Fruit fly (Drosophila melanogaster) whole organism, embryonic: ENCODE results near the gene CG9920.

Experiments
- CG10209 ChIP-seq: fragments of 200-800 bp; sonication (Bioruptor generic); optimal IDR thresholded peaks from 3 replicates; lab custom pipeline; 2017; ENCODE audit warnings: missing biosample characterization, mild to moderate bottlenecking, missing genetic modification characterization, missing genetic modification reagents
- CG10979 ChIP-seq: fragments of 200-800 bp; sonication (Bioruptor generic); optimal IDR thresholded peaks from 2 replicates; lab custom pipeline; 2018; ENCODE audit warnings: missing biosample characterization, mild to moderate bottlenecking, missing genetic modification characterization, moderate library complexity
- CG12391 ChIP-seq: fragments of 200-800 bp; sonication (Bioruptor generic); optimal IDR thresholded peaks from 3 replicates; lab custom pipeline; 2018; ENCODE audit warnings: missing biosample characterization, mild to moderate bottlenecking, missing genetic modification characterization, moderate library complexity
- CG13424 ChIP-seq: fragments of 200-800 bp; sonication (Bioruptor generic); optimal IDR thresholded peaks from 2 replicates; lab custom pipeline; 2019; ENCODE audit warnings: missing biosample characterization, mild to moderate bottlenecking, missing genetic modification characterization, moderate library complexity
- CG15601 ChIP-seq: fragments of 200-800 bp; sonication (Bioruptor generic); optimal IDR thresholded peaks from 3 replicates; lab custom pipeline; 2019; ENCODE audit warnings: missing biosample characterization, mild to moderate bottlenecking, missing genetic modification characterization, moderate library complexity
- CG16813 ChIP-seq: fragments of 200-800 bp; sonication (Bioruptor generic); IDR thresholded peaks from 3 replicates; pipeline ENCODE4 v1.3.6; 2022; ENCODE audit warnings: missing biosample characterization, missing genetic modification characterization; ENCODE audit not compliant: partially characterized antibody
- CG17328 ChIP-seq: fragments of 200-800 bp; sonication (Bioruptor generic); IDR thresholded peaks from 2 replicates; pipeline ENCODE4 v1.3.6; 2022; ENCODE audit warnings: missing biosample characterization, missing genetic modification characterization
- CG17568 ChIP-seq: fragments of 200-800 bp; sonication (Bioruptor generic); optimal IDR thresholded peaks from 2 replicates; lab custom pipeline; 2018; ENCODE audit warnings: missing biosample characterization, mild to moderate bottlenecking, missing genetic modification characterization, moderate library complexity
- CG17802 ChIP-seq: fragments of 200-800 bp; sonication (Bioruptor generic); optimal IDR thresholded peaks from 2 replicates; lab custom pipeline; 2018; ENCODE audit warnings: missing biosample characterization, mild to moderate bottlenecking, missing genetic modification characterization, moderate library complexity
- CG17829 ChIP-seq: fragments of 200-800 bp; optimal IDR thresholded peaks from 2 replicates; lab custom pipeline; 2019; ENCODE audit warnings: missing biosample characterization, mild to moderate bottlenecking, missing genetic modification characterization, moderate library complexity
- CG18011 ChIP-seq: fragments of 200-800 bp; sonication (Bioruptor generic); optimal IDR thresholded peaks from 2 replicates; lab custom pipeline; 2017; ENCODE audit warnings: missing biosample characterization, missing genetic modification characterization, mild to moderate bottlenecking, moderate library complexity, missing genotype
- CG3847 ChIP-seq: fragments of 200-800 bp; sonication (Bioruptor generic); IDR thresholded peaks from 2 replicates; pipeline ENCODE4 v1.3.6; 2022; ENCODE audit warnings: missing biosample characterization, missing genetic modification characterization
- CG4282 ChIP-seq: fragments of 200-800 bp; sonication (Bioruptor generic); optimal IDR thresholded peaks from 2 replicates; lab custom pipeline; 2016; ENCODE audit warnings: missing biosample characterization, missing genetic modification characterization
- CG4707 ChIP-seq: fragments of 200-800 bp; sonication (Bioruptor generic); optimal IDR thresholded peaks from 2 replicates; lab custom pipeline; 2018; ENCODE audit warnings: missing biosample characterization, mild to moderate bottlenecking, missing genetic modification characterization, moderate library complexity
- CG4820 ChIP-seq: fragments of 200-800 bp; sonication (Bioruptor generic); optimal IDR thresholded peaks from 3 replicates; lab custom pipeline; 2016; ENCODE audit warnings: missing biosample characterization, missing genetic modification characterization
- CG5180 ChIP-seq: fragments of 200-800 bp; sonication (Bioruptor generic); optimal IDR thresholded peaks from 3 replicates; lab custom pipeline; 2017; ENCODE audit warnings: missing biosample characterization, missing genetic modification characterization, mild to moderate bottlenecking, moderate library complexity, missing genetic modification reagents
- CG7556 ChIP-seq: fragments of 200-800 bp; sonication (Bioruptor generic); optimal IDR thresholded peaks from 2 replicates; lab custom pipeline; 2017; ENCODE audit warnings: missing biosample characterization, mild to moderate bottlenecking, missing genetic modification characterization
- CG8281 ChIP-seq: fragments of 200-800 bp; sonication (Bioruptor generic); optimal IDR thresholded peaks from 2 replicates; lab custom pipeline; 2018; ENCODE audit warnings: missing biosample characterization, mild to moderate bottlenecking, missing genetic modification characterization, moderate library complexity
- CG9609 ChIP-seq: fragments of 200-800 bp; sonication (Bioruptor generic); optimal IDR thresholded peaks from 3 replicates; lab custom pipeline; 2016; ENCODE audit warnings: missing biosample characterization, missing genetic modification characterization
- CG9876 ChIP-seq: fragments of 200-800 bp; sonication (Bioruptor generic); optimal IDR thresholded peaks from 2 replicates; lab custom pipeline; 2016; ENCODE audit warnings: missing biosample characterization, missing genetic modification characterization
- CkIIα-i1 ChIP-seq: fragments of 200-800 bp; sonication (Bioruptor generic); IDR thresholded peaks from 2 replicates; pipeline ENCODE4 v1.3.6; 2022; ENCODE audit warnings: missing biosample characterization, missing genetic modification characterization
- Dek ChIP-seq: fragments of 200-800 bp; sonication (Bioruptor generic); optimal IDR thresholded peaks from 3 replicates; lab custom pipeline; 2019; ENCODE audit warnings: missing biosample characterization, mild to moderate bottlenecking, missing genetic modification characterization, moderate library complexity
- Dip3 ChIP-seq: fragments of 200-800 bp; sonication (Bioruptor generic); optimal IDR thresholded peaks from 3 replicates; lab custom pipeline; 2016; ENCODE audit warnings: missing biosample characterization, missing genetic modification characterization
- Lim3 ChIP-seq: fragments of 200-800 bp; sonication (Bioruptor generic); IDR thresholded peaks from 2 replicates; pipeline ENCODE4 v1.3.6; 2022; ENCODE audit warnings: missing biosample characterization, missing genetic modification characterization
- Nf-YC ChIP-seq: fragments of 200-800 bp; optimal IDR thresholded peaks from 3 replicates; lab custom pipeline; 2019; ENCODE audit warnings: missing biosample characterization, mild to moderate bottlenecking, missing genetic modification characterization, moderate library complexity
- Usf ChIP-seq: fragments of 200-800 bp; sonication (Bioruptor generic); optimal IDR thresholded peaks from 2 replicates; lab custom pipeline; 2017; ENCODE audit warnings: missing genotype, missing biosample characterization, missing genetic modification characterization
- Xbp1 ChIP-seq: fragments of 200-800 bp; sonication (Bioruptor generic); optimal IDR thresholded peaks from 3 replicates; lab custom pipeline; 2016; ENCODE audit warnings: missing biosample characterization, mild to moderate bottlenecking, missing genetic modification characterization
- amos ChIP-seq: fragments of 200-800 bp; sonication (Bioruptor generic); IDR thresholded peaks from 2 replicates; pipeline ENCODE4 v1.3.6; 2022; ENCODE audit warnings: missing biosample characterization, missing genetic modification characterization; ENCODE audit not compliant: partially characterized antibody
- aop ChIP-seq: fragments of 200-800 bp; sonication (Bioruptor generic); IDR thresholded peaks from 2 replicates; pipeline ENCODE4 v1.3.6; 2022; ENCODE audit warnings: missing biosample characterization, missing genetic modification characterization
- bbx ChIP-seq: fragments of 200-800 bp; sonication (Bioruptor generic); IDR thresholded peaks from 2 replicates; pipeline ENCODE4 v1.3.6; 2022; ENCODE audit warnings: missing biosample characterization, missing genetic modification characterization; ENCODE audit not compliant: partially characterized antibody
- bowl ChIP-seq: fragments of 200-800 bp; sonication (Bioruptor generic); IDR thresholded peaks from 2 replicates; pipeline ENCODE4 v1.3.6; 2022; ENCODE audit warnings: missing biosample characterization, missing genetic modification characterization
- br ChIP-seq: fragments of >200 bp; optimal IDR thresholded peaks from 2 replicates; lab custom pipeline; 2017
- cg ChIP-seq: fragments of 200-800 bp; sonication (Bioruptor generic); optimal IDR thresholded peaks from 3 replicates; lab custom pipeline; 2019; ENCODE audit warnings: missing biosample characterization, mild to moderate bottlenecking, missing genetic modification characterization, moderate library complexity
- chm ChIP-seq: fragments of 200-800 bp; sonication (Bioruptor generic); IDR thresholded peaks from 2 replicates; pipeline ENCODE4 v1.3.6; 2022; ENCODE audit warnings: missing biosample characterization, missing genetic modification characterization
- dysf ChIP-seq: fragments of 200-800 bp; sonication (Bioruptor generic); IDR thresholded peaks from 3 replicates; pipeline ENCODE4 v1.3.6; 2022; ENCODE audit warnings: missing biosample characterization, missing genetic modification characterization
- ewg ChIP-seq: fragments of 200-800 bp; sonication (Bioruptor generic); optimal IDR thresholded peaks from 3 replicates; lab custom pipeline; 2017; ENCODE audit warnings: mild to moderate bottlenecking, missing biosample characterization, missing genetic modification reagents, missing genetic modification characterization
- exex ChIP-seq: fragments of 200-800 bp; sonication (Bioruptor generic); optimal IDR thresholded peaks from 4 replicates; lab custom pipeline; 2018; ENCODE audit warnings: missing biosample characterization, mild to moderate bottlenecking, missing genetic modification characterization, moderate library complexity
- jigr1 ChIP-seq: fragments of 200-800 bp; sonication (Bioruptor generic); IDR thresholded peaks from 3 replicates; pipeline ENCODE4 v1.3.6; 2022; ENCODE audit warnings: missing biosample characterization, missing genetic modification characterization
- kah ChIP-seq: fragments of 200-800 bp; sonication (Bioruptor generic); optimal IDR thresholded peaks from 2 replicates; lab custom pipeline; 2018; ENCODE audit warnings: missing biosample characterization, mild to moderate bottlenecking, missing genetic modification characterization
- nau ChIP-seq: fragments of 200-800 bp; sonication (Bioruptor generic); optimal IDR thresholded peaks from 3 replicates; lab custom pipeline; 2017; ENCODE audit warnings: missing biosample characterization, mild to moderate bottlenecking, missing genetic modification characterization, missing genetic modification reagents
- prd ChIP-seq, 3 experiments: fragments of >200 bp in 2 of 3; fragments of 200-800 bp in 1 of 3; sonication (Bioruptor generic) in 1 of 3; optimal IDR thresholded peaks in 2 of 3; IDR thresholded peaks in 1 of 3; 2 replicates in 2 of 3; 3 replicates in 1 of 3; pipeline versions ENCODE4 v1.3.6 to Lab custom; 2017 to 2022; ENCODE audit warnings: missing biosample characterization in 1 of 3, missing genetic modification characterization in 1 of 3
- sens-2 ChIP-seq: fragments of 200-800 bp; sonication (Bioruptor generic); IDR thresholded peaks from 2 replicates; pipeline ENCODE4 v1.3.6; 2022; ENCODE audit warnings: missing biosample characterization, missing genetic modification characterization
- seq ChIP-seq: fragments of 200-800 bp; sonication (Bioruptor generic); IDR thresholded peaks from 2 replicates; pipeline ENCODE4 v1.3.6; 2022; ENCODE audit warnings: missing biosample characterization, missing genetic modification characterization
- tio ChIP-seq: fragments of 200-800 bp; sonication (Bioruptor generic); optimal IDR thresholded peaks from 2 replicates; lab custom pipeline; 2017; ENCODE audit warnings: missing biosample characterization, missing genetic modification characterization, inconsistent platforms
- tll ChIP-seq, 2 experiments: fragments of 200-800 bp in 1 of 2; fragments of >200 bp in 1 of 2; sonication (Bioruptor generic) in 1 of 2; optimal IDR thresholded peaks; 2 replicates each; lab custom pipeline; 2017 to 2019; ENCODE audit warnings: missing biosample characterization in 2 of 2, missing genetic modification characterization in 2 of 2, mild to moderate bottlenecking in 1 of 2, moderate library complexity in 1 of 2
- trem ChIP-seq: fragments of 200-800 bp; optimal IDR thresholded peaks from 3 replicates; lab custom pipeline; 2019; ENCODE audit warnings: missing biosample characterization, mild to moderate bottlenecking, missing genetic modification characterization, moderate library complexity
- ttk ChIP-seq: fragments of 200-800 bp; sonication (Bioruptor generic); IDR thresholded peaks from 2 replicates; pipeline ENCODE4 v2.1.2; 2022; ENCODE audit warnings: missing biosample characterization, missing genetic modification characterization
- z ChIP-seq: fragments of 200-800 bp; sonication (Bioruptor generic); IDR thresholded peaks from 3 replicates; pipeline ENCODE4 v1.3.6; 2022; ENCODE audit warnings: missing biosample characterization, missing genetic modification characterization

Gene CG9920

dm6 chr3R:14053037-14053808 lies 44.7 kb downstream of the CG9920 start:
- peak; percentile 99 for TF ChIP-seq dysf (GFP tag; lab: Robert Waterston, UW)
- TF ChIP-seq kah (GFP tag; lab: Kevin White, UChicago) = peak; percentile 92
- peak; percentile 92 for TF ChIP-seq CG4820
- TF ChIP-seq Dip3 (GFP tag; lab: Kevin White, UChicago) = peak; percentile 88
- no peak for TF ChIP-seq cg
- no peak for TF ChIP-seq tll (GFP tag; optimal IDR thresholded peaks at IDR 0.05; lab: Kevin White, UChicago)
- peak; percentile 98 for TF ChIP-seq CG12391 (tag; lab: Kevin White, UChicago)
- TF ChIP-seq Dek (tag; lab: Kevin White, UChicago) = peak; percentile 98
- peak; percentile 84 for TF ChIP-seq trem (tag; lab: Kevin White, UChicago)
- peak; percentile 95 for TF ChIP-seq ewg (GFP tag; lab: Kevin White, UChicago)
- TF ChIP-seq Xbp1 = peak; percentile 97
- TF ChIP-seq CG9876 = peak; percentile 61
- TF ChIP-seq CG17829 (tag; lab: Kevin White, UChicago) = peak; percentile 95
- no peak for TF ChIP-seq CG16813 (GFP tag; lab: Robert Waterston, UW)
- TF ChIP-seq CG9609 (GFP tag; lab: Kevin White, UChicago) = peak; percentile 65
- TF ChIP-seq tio (GFP tag; lab: Kevin White, UChicago) = peak; percentile 92
- TF ChIP-seq aop (GFP tag; lab: Robert Waterston, UW) = peak; percentile 85
- no peak for TF ChIP-seq amos (GFP tag; lab: Robert Waterston, UW)
- 0 out of 3 replicates have a peak, but pooled peaks have one; percentile 54 for TF ChIP-seq z
- peak; percentile 86 for TF ChIP-seq exex
- peak; percentile 97 for TF ChIP-seq CG13424 (tag; lab: Kevin White, UChicago)
- no peak for TF ChIP-seq br (lab: Kevin White, UChicago)
- peak; percentile 97 for TF ChIP-seq seq (GFP tag; lab: Robert Waterston, UW)
- TF ChIP-seq nau (GFP tag; lab: Kevin White, UChicago) = peak; percentile 96
- TF ChIP-seq jigr1 = peak; percentile 95
- TF ChIP-seq CG3847 = peak; percentile 99
- peak; percentile 93 for TF ChIP-seq Lim3 (GFP tag; lab: Robert Waterston, UW)
- peak; percentile 88 for TF ChIP-seq CG8281 (tag; lab: Kevin White, UChicago)
- peak; percentile 87 for TF ChIP-seq CG4707 (GFP tag; lab: Kevin White, UChicago)
- TF ChIP-seq CG17802 (tag; lab: Kevin White, UChicago) = peak; percentile 76
- peak; percentile 95 for TF ChIP-seq CG7556 (GFP tag; lab: Kevin White, UChicago)
- peak; percentile 97 for TF ChIP-seq CG10209 (GFP tag; lab: Kevin White, UChicago)
- TF ChIP-seq CkIIα-i1 (GFP tag; lab: Robert Waterston, UW) = peak; percentile 89
- TF ChIP-seq CG17328 (GFP tag; lab: Robert Waterston, UW) = peak; percentile 96
- TF ChIP-seq CG18011 (GFP tag; lab: Kevin White, UChicago) = peak; percentile 91
- peak; percentile 75 for TF ChIP-seq Nf-YC (tag; lab: Kevin White, UChicago)
- no peak for TF ChIP-seq prd (optimal IDR thresholded peaks at IDR 0.05; lab: Kevin White, UChicago)
- TF ChIP-seq prd (GFP tag; IDR thresholded peaks at IDR 0.05; lab: Robert Waterston, UW) = peak; percentile 98
- peak; percentile 97 for TF ChIP-seq ttk (GFP tag; lab: Robert Waterston, UW)
- peak; percentile 95 for TF ChIP-seq bowl (GFP tag; lab: Robert Waterston, UW)
- TF ChIP-seq sens-2 (GFP tag; lab: Robert Waterston, UW) = peak; percentile 91
- peak; percentile 89 for TF ChIP-seq CG5180
- peak; percentile 95 for TF ChIP-seq CG17568
- peak; percentile 45 for TF ChIP-seq CG4282 (GFP tag; lab: Kevin White, UChicago)
- no peak for TF ChIP-seq bbx (GFP tag; lab: Robert Waterston, UW)
- peak; percentile 93 for TF ChIP-seq Usf (GFP tag; lab: Kevin White, UChicago)
- peak; percentile 93 for TF ChIP-seq CG15601 (tag; lab: Kevin White, UChicago)
- peak; percentile 93 for TF ChIP-seq CG10979 (tag; lab: Kevin White, UChicago)
- TF ChIP-seq chm (GFP tag; lab: Robert Waterston, UW) = peak; percentile 97
